Worm (Caenorhabditis elegans) whole organism, late embryonic: ENCODE measurements around the gene ugt-11.

Experiments
- C38D4.7 ChIP-seq: fragments of 200-800 bp; sonication (Bioruptor generic); optimal IDR thresholded peaks from 2 replicates; lab custom pipeline; 2018; ENCODE audit warnings: mild to moderate bottlenecking, missing genetic modification characterization, moderate library complexity, missing compliant biosample characterization
- T23F11.4 ChIP-seq: fragments of 200-800 bp; sonication (Bioruptor generic); optimal IDR thresholded peaks from 2 replicates; lab custom pipeline; 2018; ENCODE audit warnings: mild to moderate bottlenecking, missing genetic modification characterization, missing compliant biosample characterization
- Y22D7AL.16 ChIP-seq: sonication (generic microtip); optimal IDR thresholded peaks from 2 replicates; lab custom pipeline; 2016; ENCODE audit warnings: missing genetic modification characterization, missing compliant biosample characterization
- ama-1 ChIP-seq: fragments of 150-350 bp; optimal IDR thresholded peaks from 2 replicates; lab custom pipeline; 2014
- mec-3 ChIP-seq: sonication (generic microtip); optimal IDR thresholded peaks from 2 replicates; lab custom pipeline; 2016; ENCODE audit warnings: borderline replicate concordance, missing genetic modification characterization, missing compliant biosample characterization
- pax-1 ChIP-seq: fragments of 150-350 bp; optimal IDR thresholded peaks from 2 replicates; lab custom pipeline; 2014; ENCODE audit warnings: missing biosample characterization, missing genetic modification characterization
- pha-4 ChIP-seq: fragments of 150-350 bp; optimal IDR thresholded peaks from 2 replicates; lab custom pipeline; 2018; ENCODE audit warnings: missing biosample characterization, missing genetic modification reagents, missing genetic modification characterization
- sox-4 ChIP-seq: sonication (generic microtip); optimal IDR thresholded peaks from 2 replicates; lab custom pipeline; 2017; ENCODE audit warnings: mild to moderate bottlenecking, missing genetic modification characterization, inconsistent platforms, missing compliant biosample characterization

DNA sequence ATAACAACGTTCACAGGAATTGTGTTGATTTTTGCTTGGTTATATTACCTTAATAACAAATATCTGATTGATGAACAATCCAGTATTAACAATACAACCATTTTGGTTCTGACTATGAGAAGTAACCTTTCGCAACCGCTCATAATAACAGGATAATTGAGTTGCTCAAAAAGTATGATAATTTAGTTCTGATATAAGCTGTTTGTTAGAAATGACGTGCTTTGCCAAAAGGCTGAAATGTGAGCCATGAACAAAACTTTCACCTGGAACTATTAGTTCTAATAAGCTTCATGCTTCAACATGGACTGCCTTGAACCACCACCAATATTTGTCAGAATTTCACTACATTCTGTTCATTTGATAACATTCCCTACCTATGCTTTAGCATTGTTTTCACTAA lies 29.7 kb upstream of the ugt-11 start, which contains the start of gene srh-20:
- no peak for TF ChIP-seq ama-1 (lab: Kevin White, UChicago)
- TF ChIP-seq pax-1 (tag; lab: Kevin White, UChicago): no peak
- TF ChIP-seq sox-4 (tag; lab: Kevin White, UChicago): no peak
- no peak for TF ChIP-seq mec-3
- TF ChIP-seq T23F11.4: no peak
- no peak for TF ChIP-seq C38D4.7 (GFP tag; lab: Kevin White, UChicago)
- no peak for TF ChIP-seq Y22D7AL.16 (tag; lab: Kevin White, UChicago)
- TF ChIP-seq pha-4 (tag; lab: Kevin White, UChicago): no peak
